Worm (Caenorhabditis elegans) whole organism, mixed stage, embryonic: ENCODE measurements around the gene C26B9.7.

ENCODE experiments used
- bed-3 ChIP-seq: fragments of 200-800 bp; sonication (Bioruptor generic); optimal IDR thresholded peaks from 3 replicates; lab custom pipeline; 2018; ENCODE audit warnings: mild to moderate bottlenecking, missing genetic modification characterization, moderate library complexity, missing compliant biosample characterization
- blmp-1 ChIP-seq: fragments of 150-350 bp; optimal IDR thresholded peaks from 2 replicates; lab custom pipeline; 2014; ENCODE audit warnings: missing biosample characterization, missing genetic modification characterization
- ceh-39 ChIP-seq: fragments of 150-350 bp; optimal IDR thresholded peaks from 2 replicates; lab custom pipeline; 2014; ENCODE audit warnings: missing biosample characterization, missing genetic modification characterization
- ceh-43 ChIP-seq: fragments of 200-800 bp; sonication (Bioruptor generic); optimal IDR thresholded peaks from 2 replicates; lab custom pipeline; 2018; ENCODE audit warnings: mild to moderate bottlenecking, missing genetic modification characterization, moderate library complexity, missing compliant biosample characterization
- ceh-83 ChIP-seq: fragments of 200-800 bp; sonication (Bioruptor generic); optimal IDR thresholded peaks from 2 replicates; lab custom pipeline; 2018; ENCODE audit warnings: mild to moderate bottlenecking, missing genetic modification characterization, missing compliant biosample characterization
- ces-1 ChIP-seq: fragments of 150-350 bp; optimal IDR thresholded peaks from 2 replicates; lab custom pipeline; 2014; ENCODE audit warnings: missing biosample characterization, missing genetic modification reagents, missing genetic modification characterization
- cnd-1 ChIP-seq: fragments of 200-800 bp; sonication (Bioruptor generic); optimal IDR thresholded peaks from 2 replicates; lab custom pipeline; 2018; ENCODE audit warnings: mild to moderate bottlenecking, missing genetic modification characterization, missing compliant biosample characterization
- drap-1 ChIP-seq: fragments of 200-800 bp; sonication (Bioruptor generic); optimal IDR thresholded peaks from 3 replicates; lab custom pipeline; 2018; ENCODE audit warnings: mild to moderate bottlenecking, missing genetic modification characterization, missing compliant biosample characterization
- elt-1 ChIP-seq: sonication (generic microtip); optimal IDR thresholded peaks from 2 replicates; lab custom pipeline; 2017; ENCODE audit warnings: missing genetic modification characterization, mild to moderate bottlenecking, missing compliant biosample characterization, antibody characterized with exemption, moderate library complexity, borderline replicate concordance; ENCODE audit not compliant: insufficient read depth
- elt-3 ChIP-seq: fragments of 150-350 bp; optimal IDR thresholded peaks from 2 replicates; lab custom pipeline; 2014; ENCODE audit warnings: missing biosample characterization, missing genetic modification characterization
- flh-1 ChIP-seq: fragments of 200-800 bp; sonication (Bioruptor generic); optimal IDR thresholded peaks from 2 replicates; lab custom pipeline; 2018; ENCODE audit warnings: mild to moderate bottlenecking, missing genetic modification characterization, moderate library complexity, missing compliant biosample characterization
- ham-2 ChIP-seq: fragments of 200-800 bp; sonication (Bioruptor generic); optimal IDR thresholded peaks from 2 replicates; lab custom pipeline; 2018; ENCODE audit warnings: mild to moderate bottlenecking, missing genetic modification characterization, missing compliant biosample characterization
- hlh-1 ChIP-seq: fragments of 150-350 bp; optimal IDR thresholded peaks from 2 replicates; lab custom pipeline; 2014; ENCODE audit warnings: missing biosample characterization, missing genetic modification reagents, missing genetic modification characterization
- lin-13 ChIP-seq: fragments of 150-350 bp; optimal IDR thresholded peaks from 2 replicates; lab custom pipeline; 2014; ENCODE audit warnings: missing biosample characterization, missing genetic modification characterization
- lsy-2 ChIP-seq: fragments of 150-350 bp; optimal IDR thresholded peaks from 2 replicates; lab custom pipeline; 2014; ENCODE audit warnings: missing biosample characterization, missing genetic modification characterization
- mls-2 ChIP-seq: sonication (generic microtip); optimal IDR thresholded peaks from 2 replicates; lab custom pipeline; 2016; ENCODE audit warnings: mild to moderate bottlenecking, missing genetic modification characterization, moderate library complexity, missing compliant biosample characterization
- nhr-12 ChIP-seq: fragments of 150-350 bp; optimal IDR thresholded peaks from 2 replicates; lab custom pipeline; 2014; ENCODE audit warnings: missing biosample characterization, missing genetic modification characterization
- nhr-2 ChIP-seq: fragments of 150-350 bp; optimal IDR thresholded peaks from 2 replicates; lab custom pipeline; 2014; ENCODE audit warnings: missing biosample characterization, missing genetic modification characterization
- nhr-237 ChIP-seq: fragments of 150-350 bp; optimal IDR thresholded peaks from 2 replicates; lab custom pipeline; 2014; ENCODE audit warnings: missing biosample characterization, missing genetic modification characterization
- nhr-28 ChIP-seq: fragments of 150-350 bp; optimal IDR thresholded peaks from 2 replicates; lab custom pipeline; 2014; ENCODE audit warnings: missing biosample characterization, missing genetic modification characterization
- nhr-76 ChIP-seq: sonication (generic microtip); optimal IDR thresholded peaks from 2 replicates; lab custom pipeline; 2017; ENCODE audit warnings: missing biosample characterization, missing genetic modification characterization
- pha-4 ChIP-seq: fragments of 150-350 bp; optimal IDR thresholded peaks from 2 replicates; lab custom pipeline; 2018; ENCODE audit warnings: missing biosample characterization, missing genetic modification reagents, missing genetic modification characterization
- sem-2 ChIP-seq: fragments of 200-800 bp; sonication (Bioruptor generic); optimal IDR thresholded peaks from 2 replicates; lab custom pipeline; 2018; ENCODE audit warnings: mild to moderate bottlenecking, missing genetic modification characterization, missing compliant biosample characterization
- snpc-4 ChIP-seq: fragments of 150-350 bp; optimal IDR thresholded peaks from 2 replicates; lab custom pipeline; 2014; ENCODE audit warnings: missing biosample characterization, missing genetic modification characterization
- sptf-1 ChIP-seq: sonication (generic microtip); optimal IDR thresholded peaks from 2 replicates; lab custom pipeline; 2017; ENCODE audit warnings: mild to moderate bottlenecking, missing genetic modification characterization, moderate library complexity, missing compliant biosample characterization
- unc-120 ChIP-seq: sonication (generic microtip); optimal IDR thresholded peaks from 2 replicates; lab custom pipeline; 2017; ENCODE audit warnings: missing genetic modification characterization, missing compliant biosample characterization; ENCODE audit not compliant: poor library complexity, severe bottlenecking
- unc-39 ChIP-seq: fragments of 150-350 bp; optimal IDR thresholded peaks from 2 replicates; lab custom pipeline; 2014; ENCODE audit warnings: missing biosample characterization, missing genetic modification characterization
- unc-62 ChIP-seq: fragments of 150-350 bp; optimal IDR thresholded peaks from 2 replicates; lab custom pipeline; 2014; ENCODE audit warnings: missing biosample characterization, missing genetic modification reagents, missing genetic modification characterization
- zip-8 ChIP-seq: fragments of 150-350 bp; optimal IDR thresholded peaks from 2 replicates; lab custom pipeline; 2014; ENCODE audit warnings: missing biosample characterization, missing genetic modification characterization

C26B9.7 gene

DNA sequence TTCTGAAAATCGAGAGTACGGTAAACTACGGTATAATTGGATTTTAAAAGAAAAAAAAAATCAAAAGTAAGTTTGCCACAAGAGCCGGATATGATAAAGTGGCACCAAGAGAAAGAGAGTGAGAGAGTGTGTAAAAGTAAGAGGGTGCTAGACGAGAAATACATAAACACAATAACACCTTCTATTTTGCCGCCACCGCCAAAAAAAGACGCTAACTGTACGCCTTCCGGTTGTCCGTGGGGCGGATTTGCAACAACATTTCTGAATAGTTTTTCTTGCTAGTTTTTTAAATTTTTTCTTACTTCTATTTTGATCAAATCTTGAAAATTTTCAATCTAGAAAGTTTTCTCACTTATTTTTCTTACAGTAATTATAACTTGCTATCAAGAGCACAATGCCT, 30.5 kb downstream of the C26B9.7 start, which contains the start of gene F35C8.8:
Gene F35C8.8, minus strand, starts transcription at position 2 of the 400 bp plus-strand sequence.
- TF ChIP-seq pha-4 (tag; lab: Kevin White, UChicago): no peak
- TF ChIP-seq mls-2 (tag; lab: Kevin White, UChicago): no peak
- TF ChIP-seq ceh-83: no peak
- TF ChIP-seq nhr-2: no peak
- TF ChIP-seq zip-8: no peak
- no peak for TF ChIP-seq lsy-2 (tag; lab: Kevin White, UChicago)
- no peak for TF ChIP-seq drap-1 (GFP tag; lab: Kevin White, UChicago)
- no peak for TF ChIP-seq bed-3
- TF ChIP-seq elt-3 (tag; lab: Kevin White, UChicago): no peak
- TF ChIP-seq blmp-1 (tag; lab: Kevin White, UChicago): no peak
- TF ChIP-seq ceh-43 (GFP tag; lab: Kevin White, UChicago): no peak
- TF ChIP-seq nhr-12 (tag; lab: Kevin White, UChicago): no peak
- no peak for TF ChIP-seq nhr-76 (tag; lab: Kevin White, UChicago)
- TF ChIP-seq unc-39 (tag; lab: Kevin White, UChicago): no peak
- TF ChIP-seq snpc-4: no peak
- TF ChIP-seq lin-13 (tag; lab: Kevin White, UChicago): no peak
- TF ChIP-seq ham-2 (GFP tag; lab: Kevin White, UChicago): no peak

DNA sequence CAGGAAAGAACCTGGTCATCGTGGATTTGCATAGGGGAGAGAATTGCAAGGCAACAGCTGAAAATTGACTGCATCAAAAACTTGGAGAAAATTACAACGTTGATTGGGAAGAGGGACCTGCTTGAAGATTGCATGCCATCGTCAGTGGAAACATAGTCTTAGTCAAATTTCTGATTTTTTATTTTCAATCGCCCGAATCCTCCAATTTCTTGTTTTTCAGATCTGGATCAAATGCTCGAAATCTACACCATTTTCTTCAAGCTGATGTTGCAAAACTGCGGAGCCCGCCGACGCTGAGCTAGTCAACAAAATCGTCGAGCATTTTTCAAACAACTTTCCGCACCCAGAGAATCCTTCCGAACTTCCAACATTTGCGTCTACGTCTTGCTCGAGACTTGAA, 31.5 kb downstream of the C26B9.7 start:
- TF ChIP-seq ceh-39 (tag; lab: Kevin White, UChicago) (no peak), blmp-1 (tag; lab: Kevin White, UChicago) (no peak), nhr-2 (no peak), nhr-28 (tag; lab: Kevin White, UChicago) (no peak), nhr-76 (tag; lab: Kevin White, UChicago) (no peak)

DNA sequence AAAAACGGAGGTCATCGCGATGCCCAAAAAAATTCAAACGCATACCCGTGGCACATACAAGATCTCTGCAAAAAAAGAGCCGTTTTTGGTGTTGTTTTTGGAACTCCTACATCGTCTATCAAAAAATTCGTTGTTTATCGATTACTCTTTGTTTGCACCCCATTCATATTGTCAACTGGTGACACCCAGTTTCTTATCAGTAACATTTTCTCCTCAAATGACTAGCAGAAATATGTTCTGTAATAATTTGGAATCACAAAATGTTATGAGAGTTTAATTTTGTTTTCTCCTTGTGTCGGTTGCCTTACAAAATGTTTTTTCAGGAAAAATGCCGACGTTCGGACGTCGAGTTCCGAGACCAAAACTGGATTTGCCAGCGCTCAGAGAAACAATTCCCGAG, 32.6 kb downstream of the C26B9.7 start, which contains the start of gene sek-4:
Gene sek-4, plus strand, starts transcription at position 318 of the 400 bp plus-strand sequence.
- TF ChIP-seq unc-62 (GFP tag; lab: Kevin White, UChicago) (no peak), lsy-2 (tag; lab: Kevin White, UChicago) (no peak), snpc-4 (no peak), nhr-2 (no peak), blmp-1 (tag; lab: Kevin White, UChicago) (no peak), mls-2 (tag; lab: Kevin White, UChicago) (no peak), unc-120 (tag; lab: Kevin White, UChicago) (no peak), nhr-28 (tag; lab: Kevin White, UChicago) (no peak), nhr-12 (tag; lab: Kevin White, UChicago) (no peak), elt-3 (tag; lab: Kevin White, UChicago) (no peak), cnd-1 (tag; lab: Kevin White, UChicago) (no peak), bed-3 (no peak), lin-13 (tag; lab: Kevin White, UChicago) (no peak), nhr-237 (tag; lab: Kevin White, UChicago) (no peak), sptf-1 (no peak), elt-1 (tag; lab: Kevin White, UChicago) (no peak)

DNA sequence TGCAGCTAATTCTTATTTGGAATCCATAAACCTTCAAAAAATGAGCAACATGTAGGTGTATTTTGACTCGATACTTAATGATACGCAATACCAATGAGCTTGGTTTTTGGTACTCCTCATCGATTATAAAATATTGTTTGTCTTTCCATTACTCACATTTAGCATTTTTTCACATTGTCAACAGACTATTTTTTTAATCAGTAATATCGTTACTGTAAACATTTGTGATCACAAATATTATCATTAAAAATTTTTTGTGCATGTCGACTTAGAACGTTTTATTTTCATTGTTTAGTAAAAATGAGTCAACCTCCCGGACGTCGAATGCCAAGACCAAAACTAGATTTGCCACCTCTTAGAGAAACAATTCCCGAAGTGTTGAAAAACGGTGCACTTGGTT, 35.2 kb downstream of the C26B9.7 start, which contains the start of gene sek-5:
Gene sek-5, plus strand, starts transcription at position 301 of the 400 bp plus-strand sequence.
- TF ChIP-seq cnd-1 (tag; lab: Kevin White, UChicago) (no peak), hlh-1 (tag; lab: Kevin White, UChicago) (no peak), lsy-2 (tag; lab: Kevin White, UChicago) (no peak), flh-1 (GFP tag; lab: Kevin White, UChicago) (no peak), zip-8 (no peak), drap-1 (GFP tag; lab: Kevin White, UChicago) (no peak), unc-120 (tag; lab: Kevin White, UChicago) (no peak), elt-1 (tag; lab: Kevin White, UChicago) (no peak), nhr-28 (tag; lab: Kevin White, UChicago) (no peak), snpc-4 (no peak), pha-4 (tag; lab: Kevin White, UChicago) (no peak), sem-2 (no peak), ces-1 (GFP tag; lab: Kevin White, UChicago) (no peak), ceh-83 (no peak), nhr-12 (tag; lab: Kevin White, UChicago) (no peak)
- TF ChIP-seq, all 35 proteins: peak for 0

DNA sequence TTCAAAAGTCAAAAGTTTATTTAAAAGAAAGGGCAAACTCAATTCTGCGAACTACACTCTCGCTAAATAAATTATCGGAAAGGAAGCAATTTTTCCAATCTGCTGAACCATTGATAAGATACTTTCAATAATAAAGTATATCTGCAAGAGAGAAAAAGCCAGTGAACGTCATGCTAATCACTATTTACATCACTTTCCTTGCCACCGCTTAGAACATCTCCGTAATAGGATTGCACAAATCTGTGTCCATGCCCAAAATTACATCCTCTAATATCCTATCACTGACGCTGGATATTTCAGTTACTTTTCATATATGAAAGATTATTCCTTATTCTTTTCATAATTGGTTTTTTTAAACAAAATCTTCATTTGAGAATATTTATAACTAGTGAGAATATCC, 40.7 kb downstream of the C26B9.7 start:
- TF ChIP-seq nhr-76 (tag; lab: Kevin White, UChicago) (no peak), lsy-2 (tag; lab: Kevin White, UChicago) (no peak), unc-120 (tag; lab: Kevin White, UChicago) (no peak)
